Fruit fly (Drosophila melanogaster) whole organism, pupa: ENCODE data around the gene GluRIIB.

Source experiments
- CG13204 ChIP-seq: fragments of 200-800 bp; sonication (Bioruptor generic); optimal IDR thresholded peaks from 2 replicates; lab custom pipeline; 2018; ENCODE audit warnings: missing biosample characterization, mild to moderate bottlenecking, missing genetic modification characterization, moderate library complexity
- CG15710 ChIP-seq: fragments of 200-800 bp; sonication (Bioruptor generic); optimal IDR thresholded peaks from 2 replicates; lab custom pipeline; 2018; ENCODE audit warnings: missing biosample characterization, mild to moderate bottlenecking, missing genetic modification characterization, moderate library complexity
- CG34367 ChIP-seq: fragments of 200-800 bp; sonication (Bioruptor generic); optimal IDR thresholded peaks from 2 replicates; lab custom pipeline; 2018; ENCODE audit warnings: missing biosample characterization, mild to moderate bottlenecking, missing genetic modification characterization
- CG8301 ChIP-seq: fragments of 200-800 bp; sonication (Bioruptor generic); optimal IDR thresholded peaks from 2 replicates; lab custom pipeline; 2018; ENCODE audit warnings: missing biosample characterization, mild to moderate bottlenecking, missing genetic modification characterization
- CG9948 ChIP-seq: fragments of 200-800 bp; sonication (Bioruptor generic); optimal IDR thresholded peaks from 2 replicates; lab custom pipeline; 2018; ENCODE audit warnings: missing biosample characterization, mild to moderate bottlenecking, missing genetic modification characterization, moderate library complexity
- Snoo ChIP-seq: fragments of 200-800 bp; sonication (Bioruptor generic); optimal IDR thresholded peaks from 3 replicates; lab custom pipeline; 2017; ENCODE audit warnings: missing biosample characterization, mild to moderate bottlenecking, missing genetic modification characterization, inconsistent platforms

DNA sequence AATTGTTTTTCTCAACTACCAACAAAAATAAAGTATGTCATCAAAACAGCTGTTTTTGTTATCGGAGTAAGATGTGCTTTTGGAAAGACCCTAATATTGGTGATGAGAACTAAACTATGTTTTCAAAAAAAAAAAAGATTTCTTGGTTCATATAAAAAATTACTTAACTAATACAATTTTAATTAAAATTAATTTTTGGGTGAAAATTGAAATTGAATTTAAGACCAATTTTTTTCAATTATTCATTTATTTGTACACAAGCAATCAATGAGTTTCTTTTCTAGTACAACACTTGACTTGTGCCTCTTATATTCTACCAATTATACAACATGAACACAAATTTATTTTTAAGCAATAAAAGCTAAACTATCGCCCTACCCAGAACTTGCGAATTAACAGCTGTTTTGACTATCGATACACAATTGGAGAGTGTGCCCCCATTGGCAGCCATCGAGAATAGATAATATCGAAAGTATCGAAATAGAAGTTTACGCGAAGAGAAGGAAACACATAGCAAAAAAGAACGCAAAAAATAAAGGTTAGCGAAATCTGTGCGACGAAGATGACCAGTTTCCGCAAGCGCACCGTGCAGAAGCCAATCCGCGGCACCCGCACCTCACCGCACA is 35.2 kb upstream of the GluRIIB start, which contains the start of the genes Vps52 and Elp4:
- peak; percentile 65 for TF ChIP-seq CG15710 (tag; lab: Kevin White, UChicago)
- TF ChIP-seq CG13204 (GFP tag; lab: Kevin White, UChicago) = no peak
- peak; percentile 72 for TF ChIP-seq Snoo (tag; lab: Kevin White, UChicago)
- no peak for TF ChIP-seq CG8301
- peak; percentile 72 for TF ChIP-seq CG9948 (tag; lab: Kevin White, UChicago)
- TF ChIP-seq CG34367 = peak; percentile 64
